Worm (Caenorhabditis elegans) whole organism, late embryonic: ENCODE data around the gene cat-1.

Source experiments
- C08G9.2 ChIP-seq: sonication (generic microtip); optimal IDR thresholded peaks from 2 replicates; lab custom pipeline; 2016; ENCODE audit warnings: mild to moderate bottlenecking, missing genetic modification characterization, moderate library complexity, missing compliant biosample characterization
- C38D4.7 ChIP-seq: fragments of 200-800 bp; sonication (Bioruptor generic); optimal IDR thresholded peaks from 2 replicates; lab custom pipeline; 2018; ENCODE audit warnings: mild to moderate bottlenecking, missing genetic modification characterization, moderate library complexity, missing compliant biosample characterization
- F13H6.1 ChIP-seq: sonication (generic microtip); optimal IDR thresholded peaks from 2 replicates; lab custom pipeline; 2016; ENCODE audit warnings: missing genetic modification characterization, missing compliant biosample characterization
- K02D7.2 ChIP-seq: sonication (generic microtip); optimal IDR thresholded peaks from 2 replicates; lab custom pipeline; 2017; ENCODE audit warnings: mild to moderate bottlenecking, missing genetic modification characterization, missing compliant biosample characterization
- K09A11.1 ChIP-seq: sonication (generic microtip); optimal IDR thresholded peaks from 2 replicates; lab custom pipeline; 2017; ENCODE audit warnings: antibody characterized with exemption, mild to moderate bottlenecking, missing genetic modification characterization, missing compliant biosample characterization; ENCODE audit not compliant: insufficient read depth
- ahr-1 ChIP-seq: sonication (generic microtip); optimal IDR thresholded peaks from 2 replicates; lab custom pipeline; 2016; ENCODE audit warnings: missing genetic modification characterization, missing compliant biosample characterization
- ama-1 ChIP-seq: fragments of 150-350 bp; optimal IDR thresholded peaks from 2 replicates; lab custom pipeline; 2014
- ceh-14 ChIP-seq: sonication (generic microtip); optimal IDR thresholded peaks from 2 replicates; lab custom pipeline; 2016; ENCODE audit warnings: missing genotype, missing genetic modification characterization, missing compliant biosample characterization
- ceh-18 ChIP-seq: sonication (generic microtip); optimal IDR thresholded peaks from 2 replicates; lab custom pipeline; 2016; ENCODE audit warnings: missing genetic modification characterization, missing compliant biosample characterization
- ceh-19 ChIP-seq: fragments of 200-800 bp; sonication (Bioruptor generic); optimal IDR thresholded peaks from 2 replicates; lab custom pipeline; 2018; ENCODE audit warnings: mild to moderate bottlenecking, missing genetic modification characterization, missing compliant biosample characterization
- ceh-2 ChIP-seq: sonication (generic microtip); optimal IDR thresholded peaks from 2 replicates; lab custom pipeline; 2016; ENCODE audit warnings: missing genotype, missing genetic modification characterization, missing compliant biosample characterization
- ceh-31 ChIP-seq: sonication (generic microtip); optimal IDR thresholded peaks from 2 replicates; lab custom pipeline; 2016; ENCODE audit warnings: missing genetic modification characterization, missing compliant biosample characterization
- ceh-34 ChIP-seq: sonication (generic microtip); optimal IDR thresholded peaks from 2 replicates; lab custom pipeline; 2016; ENCODE audit warnings: mild to moderate bottlenecking, missing genetic modification characterization, missing compliant biosample characterization
- ceh-45 ChIP-seq: fragments of 200-800 bp; sonication (Bioruptor generic); IDR thresholded peaks from 2 replicates; pipeline ENCODE4 v1.3.6; 2022; ENCODE audit warnings: missing genetic modification reagents, missing genetic modification characterization, missing compliant biosample characterization
- ceh-48 ChIP-seq: sonication (generic microtip); optimal IDR thresholded peaks from 2 replicates; lab custom pipeline; 2016; ENCODE audit warnings: missing genetic modification characterization, inconsistent platforms, missing compliant biosample characterization
- ceh-6 ChIP-seq: fragments of 200-800 bp; sonication (Bioruptor generic); optimal IDR thresholded peaks from 2 replicates; lab custom pipeline; 2018; ENCODE audit warnings: mild to moderate bottlenecking, missing genetic modification characterization, missing compliant biosample characterization
- dmd-4 ChIP-seq: sonication (generic microtip); optimal IDR thresholded peaks from 2 replicates; lab custom pipeline; 2016; ENCODE audit warnings: borderline replicate concordance, missing genetic modification characterization, missing compliant biosample characterization
- ets-4 ChIP-seq: sonication (generic microtip); optimal IDR thresholded peaks from 2 replicates; lab custom pipeline; 2016; ENCODE audit warnings: missing genetic modification characterization, missing compliant biosample characterization
- fax-1 ChIP-seq: sonication (generic microtip); optimal IDR thresholded peaks from 2 replicates; lab custom pipeline; 2016; ENCODE audit warnings: missing genotype, missing genetic modification characterization, missing compliant biosample characterization
- fkh-10 ChIP-seq: fragments of 150-350 bp; optimal IDR thresholded peaks from 2 replicates; lab custom pipeline; 2014; ENCODE audit warnings: missing biosample characterization, missing genetic modification reagents, missing genetic modification characterization
- gmeb-2 ChIP-seq: sonication (generic microtip); optimal IDR thresholded peaks from 2 replicates; lab custom pipeline; 2016; ENCODE audit warnings: missing genetic modification characterization, inconsistent platforms, missing compliant biosample characterization
- hlh-15 ChIP-seq: sonication (generic microtip); optimal IDR thresholded peaks from 2 replicates; lab custom pipeline; 2016; ENCODE audit warnings: missing genetic modification characterization, missing compliant biosample characterization
- hlh-30 ChIP-seq: sonication (generic microtip); optimal IDR thresholded peaks from 2 replicates; lab custom pipeline; 2017; ENCODE audit warnings: antibody characterized with exemption, missing genetic modification characterization, missing compliant biosample characterization; ENCODE audit not compliant: insufficient read depth
- hlh-6 ChIP-seq: sonication (generic microtip); optimal IDR thresholded peaks from 2 replicates; lab custom pipeline; 2016; ENCODE audit warnings: missing genotype, missing genetic modification characterization, missing compliant biosample characterization
- hlh-8 ChIP-seq: sonication (generic microtip); optimal IDR thresholded peaks from 2 replicates; lab custom pipeline; 2016; ENCODE audit warnings: missing genotype, missing genetic modification characterization, missing compliant biosample characterization
- madf-2 ChIP-seq: sonication (generic microtip); optimal IDR thresholded peaks from 2 replicates; lab custom pipeline; 2017; ENCODE audit warnings: missing genetic modification characterization, missing compliant biosample characterization
- mec-3 ChIP-seq: sonication (generic microtip); optimal IDR thresholded peaks from 2 replicates; lab custom pipeline; 2016; ENCODE audit warnings: borderline replicate concordance, missing genetic modification characterization, missing compliant biosample characterization
- nhr-11 ChIP-seq: fragments of 150-350 bp; optimal IDR thresholded peaks from 2 replicates; lab custom pipeline; 2014; ENCODE audit warnings: missing biosample characterization, missing genetic modification characterization
- npax-4 ChIP-seq: sonication (generic microtip); optimal IDR thresholded peaks from 2 replicates; lab custom pipeline; 2016; ENCODE audit warnings: missing genetic modification characterization, missing compliant biosample characterization
- odd-2 ChIP-seq: sonication (generic microtip); optimal IDR thresholded peaks from 2 replicates; lab custom pipeline; 2017; ENCODE audit warnings: antibody characterized with exemption, mild to moderate bottlenecking, missing genetic modification characterization, missing compliant biosample characterization
- pag-3 ChIP-seq: sonication (generic microtip); optimal IDR thresholded peaks from 2 replicates; lab custom pipeline; 2016; ENCODE audit warnings: missing compliant biosample characterization, missing genetic modification characterization, borderline replicate concordance
- pat-9 ChIP-seq: fragments of 200-800 bp; sonication (Bioruptor generic); optimal IDR thresholded peaks from 2 replicates; lab custom pipeline; 2018; ENCODE audit warnings: mild to moderate bottlenecking, missing genetic modification characterization, moderate library complexity, missing compliant biosample characterization
- pax-1 ChIP-seq: fragments of 150-350 bp; optimal IDR thresholded peaks from 2 replicates; lab custom pipeline; 2014; ENCODE audit warnings: missing biosample characterization, missing genetic modification characterization
- pha-2 ChIP-seq: sonication (generic microtip); optimal IDR thresholded peaks from 2 replicates; lab custom pipeline; 2017; ENCODE audit warnings: mild to moderate bottlenecking, missing genetic modification characterization, missing compliant biosample characterization
- pha-4 ChIP-seq: fragments of 150-350 bp; optimal IDR thresholded peaks from 2 replicates; lab custom pipeline; 2018; ENCODE audit warnings: missing biosample characterization, missing genetic modification reagents, missing genetic modification characterization
- pqm-1 ChIP-seq: sonication (generic microtip); optimal IDR thresholded peaks from 2 replicates; lab custom pipeline; 2016; ENCODE audit warnings: missing genetic modification characterization, missing compliant biosample characterization
- ref-2 ChIP-seq: sonication (generic microtip); optimal IDR thresholded peaks from 2 replicates; lab custom pipeline; 2016; ENCODE audit warnings: missing genetic modification characterization, missing compliant biosample characterization
- sox-2 ChIP-seq: fragments of 200-800 bp; sonication (Bioruptor generic); IDR thresholded peaks from 2 replicates; pipeline ENCODE4 v1.3.6; 2022; ENCODE audit warnings: missing genetic modification reagents, missing genetic modification characterization, missing compliant biosample characterization
- syd-9 ChIP-seq: sonication (generic microtip); optimal IDR thresholded peaks from 2 replicates; lab custom pipeline; 2016; ENCODE audit warnings: mild to moderate bottlenecking, missing genetic modification characterization, moderate library complexity, missing compliant biosample characterization
- tbx-2 ChIP-seq: sonication (generic microtip); optimal IDR thresholded peaks from 2 replicates; lab custom pipeline; 2016; ENCODE audit warnings: missing genetic modification characterization, missing compliant biosample characterization
- tbx-7 ChIP-seq: sonication (generic microtip); optimal IDR thresholded peaks from 2 replicates; lab custom pipeline; 2016; ENCODE audit warnings: missing genotype, missing genetic modification characterization, missing compliant biosample characterization
- unc-3 ChIP-seq, 2 experiments: fragments of 200-800 bp in 1 of 2; sonication (Bioruptor generic) in 1 of 2; sonication (generic microtip) in 1 of 2; conservative IDR thresholded peaks in 1 of 2; optimal IDR thresholded peaks in 1 of 2; 2 replicates each; pipeline versions ENCODE4 v1.3.6 to Lab custom; 2016 to 2022; ENCODE audit warnings: missing compliant biosample characterization in 2 of 2, missing genetic modification characterization in 2 of 2, missing genetic modification reagents in 1 of 2
- unc-42 ChIP-seq: sonication (generic microtip); optimal IDR thresholded peaks from 2 replicates; lab custom pipeline; 2016; ENCODE audit warnings: missing genotype, missing genetic modification characterization, missing compliant biosample characterization
- unc-55 ChIP-seq: sonication (generic microtip); optimal IDR thresholded peaks from 2 replicates; lab custom pipeline; 2017; ENCODE audit warnings: missing biosample characterization, missing genetic modification reagents, missing genetic modification characterization
- zip-5 ChIP-seq: sonication (generic microtip); optimal IDR thresholded peaks from 2 replicates; lab custom pipeline; 2016; ENCODE audit warnings: missing genetic modification characterization, missing compliant biosample characterization
- ztf-16 ChIP-seq: sonication (generic microtip); optimal IDR thresholded peaks from 2 replicates; lab custom pipeline; 2017; ENCODE audit warnings: missing genetic modification characterization, missing compliant biosample characterization

The cat-1 gene

ce11 chrX:5713479-5713878, 2.9 kb upstream of the cat-1 start:
- TF ChIP-seq madf-2 (tag; lab: Kevin White, UChicago) (no peak), ama-1 (lab: Kevin White, UChicago) (no peak), tbx-7 (tag; lab: Kevin White, UChicago) (no peak), ceh-31 (no peak), unc-55 (GFP tag; lab: Kevin White, UChicago) (no peak), dmd-4 (no peak), unc-3 (GFP tag; conservative IDR thresholded peaks at IDR 0.05; lab: Robert Waterston, UW) (no peak), unc-3 (tag; optimal IDR thresholded peaks at IDR 0.05; lab: Kevin White, UChicago) (no peak), pqm-1 (tag; lab: Kevin White, UChicago) (no peak), hlh-15 (tag; lab: Kevin White, UChicago) (no peak), K02D7.2 (tag; lab: Kevin White, UChicago) (no peak), hlh-30 (no peak)

- no peak for TF ChIP-seq C08G9.2 (tag; lab: Kevin White, UChicago)
- no peak for TF ChIP-seq tbx-2
- no peak for TF ChIP-seq ceh-6 (GFP tag; lab: Kevin White, UChicago)
- TF ChIP-seq unc-42, result no peak
- no peak for TF ChIP-seq hlh-8 (tag; lab: Kevin White, UChicago)
- TF ChIP-seq odd-2 (tag; lab: Kevin White, UChicago), result no peak
- TF ChIP-seq ztf-16 (tag; lab: Kevin White, UChicago), result no peak
- TF ChIP-seq ets-4 (tag; lab: Kevin White, UChicago), result no peak
- no peak for TF ChIP-seq zip-5 (tag; lab: Kevin White, UChicago)
- no peak for TF ChIP-seq ahr-1 (tag; lab: Kevin White, UChicago)
- no peak for TF ChIP-seq madf-2 (tag; lab: Kevin White, UChicago)
- TF ChIP-seq sox-2 (GFP tag; lab: Robert Waterston, UW), result no peak
- no peak for TF ChIP-seq hlh-30
- TF ChIP-seq ref-2 (tag; lab: Kevin White, UChicago), result no peak
- no peak for TF ChIP-seq pat-9
- TF ChIP-seq ceh-19, result no peak
- TF ChIP-seq hlh-6 (tag; lab: Kevin White, UChicago), result no peak
- TF ChIP-seq dmd-4, result no peak
- TF ChIP-seq pag-3 (tag; lab: Kevin White, UChicago), result no peak
- no peak for TF ChIP-seq C38D4.7 (GFP tag; lab: Kevin White, UChicago)
Measured at ce11 chrX:5709205-5709604, 1.3 kb downstream of the cat-1 start.

- TF ChIP-seq C38D4.7 (GFP tag; lab: Kevin White, UChicago), result peak; percentile 84
- peak; percentile 63 for TF ChIP-seq tbx-7 (tag; lab: Kevin White, UChicago)
- peak; percentile 89 for TF ChIP-seq unc-3 (GFP tag; conservative IDR thresholded peaks at IDR 0.05; lab: Robert Waterston, UW)
- TF ChIP-seq unc-3 (tag; optimal IDR thresholded peaks at IDR 0.05; lab: Kevin White, UChicago), result peak; percentile 75
- TF ChIP-seq ceh-48 (tag; lab: Kevin White, UChicago), result peak; percentile 71
- TF ChIP-seq K09A11.1 (tag; lab: Kevin White, UChicago), result peak; percentile 78
- TF ChIP-seq ama-1 (lab: Kevin White, UChicago), result no peak
- TF ChIP-seq ztf-16 (tag; lab: Kevin White, UChicago), result peak; percentile 89
- peak; percentile 78 for TF ChIP-seq fax-1 (tag; lab: Kevin White, UChicago)
- TF ChIP-seq ceh-14 (tag; lab: Kevin White, UChicago), result peak; percentile 76
- TF ChIP-seq mec-3 (tag; lab: Kevin White, UChicago), result peak; percentile 91
- TF ChIP-seq ets-4 (tag; lab: Kevin White, UChicago), result peak; percentile 33
- TF ChIP-seq pha-4 (tag; lab: Kevin White, UChicago), result no peak
- TF ChIP-seq zip-5 (tag; lab: Kevin White, UChicago), result peak; percentile 53
- TF ChIP-seq ceh-45 (GFP tag; lab: Robert Waterston, UW), result peak; percentile 86
- peak; percentile 72 for TF ChIP-seq K02D7.2 (tag; lab: Kevin White, UChicago)
- TF ChIP-seq pha-2 (tag; lab: Kevin White, UChicago), result peak; percentile 91
- peak; percentile 81 for TF ChIP-seq gmeb-2 (tag; lab: Kevin White, UChicago)
- peak; percentile 89 for TF ChIP-seq tbx-2
- TF ChIP-seq unc-55 (GFP tag; lab: Kevin White, UChicago), result no peak
- TF ChIP-seq npax-4 (tag; lab: Kevin White, UChicago), result peak; percentile 80
- peak; percentile 91 for TF ChIP-seq ceh-6 (GFP tag; lab: Kevin White, UChicago)
- no peak for TF ChIP-seq pag-3 (tag; lab: Kevin White, UChicago)
- peak; percentile 67 for TF ChIP-seq unc-42
- TF ChIP-seq ceh-2 (tag; lab: Kevin White, UChicago), result peak; percentile 76
- TF ChIP-seq hlh-30, result peak; percentile 57
- peak; percentile 84 for TF ChIP-seq syd-9 (tag; lab: Kevin White, UChicago)
- peak; percentile 27 for TF ChIP-seq pqm-1 (tag; lab: Kevin White, UChicago)
- peak; percentile 63 for TF ChIP-seq ceh-18
- no peak for TF ChIP-seq nhr-11 (tag; lab: Kevin White, UChicago)
- TF ChIP-seq fkh-10 (GFP tag; lab: Kevin White, UChicago), result no peak
- TF ChIP-seq F13H6.1 (tag; lab: Kevin White, UChicago), result peak; percentile 48
- peak; percentile 91 for TF ChIP-seq sox-2 (GFP tag; lab: Robert Waterston, UW)
- TF ChIP-seq pax-1 (tag; lab: Kevin White, UChicago), result no peak
- TF ChIP-seq ceh-34 (tag; lab: Kevin White, UChicago), result peak; percentile 86
Measured at ce11 chrX:5707809-5708208, 2.7 kb downstream of the cat-1 start.
